Worm (Caenorhabditis elegans): Measurements from ENCODE around the gene C09G5.7.

DNA sequence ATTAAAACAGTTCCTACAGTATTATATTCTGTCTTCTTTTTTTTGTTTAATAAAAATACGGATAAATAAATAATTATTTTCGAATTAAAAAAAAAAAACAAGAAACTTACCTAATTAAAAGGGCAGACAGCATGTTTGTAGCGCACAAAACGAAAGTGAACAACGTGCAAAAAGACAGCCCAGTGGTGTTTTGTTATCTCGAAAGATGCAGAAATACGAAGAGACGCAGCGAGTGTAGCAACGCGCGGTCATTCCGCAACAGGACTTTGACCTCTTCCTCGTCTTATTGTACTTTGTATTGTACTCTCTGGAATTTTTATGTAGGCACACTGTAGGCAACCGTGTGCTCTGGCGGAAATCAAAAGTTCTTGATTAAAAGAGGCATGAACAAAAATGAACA lies 21.0 kb upstream of the C09G5.7 start, which contains the start of gene gbh-1:
- TF ChIP-seq tbx-11 (GFP tag; IDR thresholded peaks at IDR 0.05): no peak
- TF ChIP-seq aly-1 (tag; optimal IDR thresholded peaks at IDR 0.05): no peak
- TF ChIP-seq ama-1 (optimal IDR thresholded peaks at IDR 0.05): no peak
- TF ChIP-seq F13C5.2 (tag; optimal IDR thresholded peaks at IDR 0.05): no peak
- no peak for TF ChIP-seq flt-1 (GFP tag; IDR thresholded peaks at IDR 0.05)
- TF ChIP-seq scrt-1 (GFP tag; IDR thresholded peaks at IDR 0.05): no peak
- no peak for TF ChIP-seq ceh-36 (tag; optimal IDR thresholded peaks at IDR 0.05)
- TF ChIP-seq tra-4 (tag; optimal IDR thresholded peaks at IDR 0.05): no peak
- TF ChIP-seq hmbx-1 (tag; optimal IDR thresholded peaks at IDR 0.05): no peak
- no peak for TF ChIP-seq B0310.2 (tag; optimal IDR thresholded peaks at IDR 0.05)
- no peak for TF ChIP-seq ceh-13 (GFP tag; optimal IDR thresholded peaks at IDR 0.05)

Measured in whole organism, early embryonic.